Worm (Caenorhabditis elegans): Measurements from ENCODE around the gene C16C4.17.
"Not testable (repeated sequence)": the region's sequence is repeated elsewhere in the genome, so short reads cannot be mapped to it uniquely, and the experiment has no call there.

ce11 chrII:1824329-1824728, 40.0 kb upstream of the C16C4.17 start, which contains the start of gene math-41:
- TF ChIP-seq him-1, dao-5 (tag; optimal IDR thresholded peaks at IDR 0.05): not testable (repeated sequence)
